Fruit fly (Drosophila melanogaster) whole organism, larva: Measurements from ENCODE around the gene CG42272.

Experiments used
- noc ChIP-seq: fragments of 200-800 bp; sonication (Bioruptor generic); optimal IDR thresholded peaks from 3 replicates; lab custom pipeline; 2019; ENCODE audit warnings: missing biosample characterization, mild to moderate bottlenecking, missing genetic modification characterization, moderate library complexity

Gene CG42272

DNA sequence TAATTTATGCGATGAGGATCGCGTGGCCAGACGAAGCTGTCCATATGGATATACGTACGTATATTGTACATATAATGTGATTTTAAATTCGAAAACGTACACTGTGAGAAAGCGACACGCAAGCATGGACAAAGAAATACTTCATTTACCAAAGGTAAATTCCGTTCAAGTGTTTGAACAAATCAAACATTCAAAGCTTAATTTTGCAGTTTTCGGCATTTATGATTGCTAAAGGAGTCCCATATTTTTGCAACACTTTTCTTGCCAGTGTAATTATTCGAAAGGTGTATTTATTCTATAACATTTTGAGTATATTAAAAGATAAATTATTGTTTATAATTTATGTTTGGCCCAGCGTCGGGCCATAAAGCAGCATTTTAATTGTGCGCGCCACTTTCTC lies 16.5 kb downstream of the CG42272 start:
- peak; percentile 40 for TF ChIP-seq noc

DNA sequence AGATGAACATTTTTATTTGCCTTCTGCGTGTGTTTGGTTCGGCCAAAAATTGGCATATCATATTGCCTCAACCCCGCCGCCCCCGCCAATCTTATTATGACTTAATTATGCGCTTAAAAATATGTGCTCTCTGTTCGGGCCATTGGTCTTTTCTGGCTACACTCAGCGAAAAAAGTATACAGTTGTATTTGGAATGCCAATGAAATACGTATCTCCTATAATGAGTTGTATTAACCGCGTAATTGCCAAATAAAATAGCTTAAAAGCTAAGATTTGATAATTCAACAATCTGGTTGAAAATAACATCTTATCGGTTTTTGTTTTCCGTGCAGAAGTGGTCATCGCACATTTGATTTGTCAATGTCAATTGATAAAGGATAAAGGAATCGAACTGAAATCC lies 17.2 kb downstream of the CG42272 start:
- TF ChIP-seq noc: no peak

- TF ChIP-seq noc: no peak
Measured at dm6 chr3L:5820793-5821192, 18.0 kb downstream of the CG42272 start.

- TF ChIP-seq noc: no peak
Measured at dm6 chr3L:5821506-5821905, 18.7 kb downstream of the CG42272 start.

- peak; percentile 46 for TF ChIP-seq noc
Measured at dm6 chr3L:5823763-5824445, 21.1 kb downstream of the CG42272 start.

DNA sequence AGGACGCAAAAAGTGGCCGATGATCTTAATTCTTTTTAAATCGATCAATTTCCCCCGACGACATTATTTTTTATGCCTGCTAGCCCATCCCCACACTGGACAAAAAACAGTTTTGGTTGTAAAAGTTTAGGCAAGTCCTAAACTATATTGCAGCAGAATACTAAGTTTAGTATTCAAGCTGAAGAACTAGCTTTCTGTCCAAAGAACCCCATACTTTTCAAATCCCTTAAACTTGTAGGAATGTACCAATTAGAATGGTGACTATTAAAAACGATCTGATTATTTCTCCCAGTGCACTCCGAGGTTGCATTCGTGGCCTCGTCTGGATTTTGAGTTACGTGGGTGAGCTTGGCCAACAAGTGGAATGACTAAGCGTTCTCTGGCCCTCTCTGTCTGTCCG lies 22.6 kb downstream of the CG42272 start:
- no peak for TF ChIP-seq noc

DNA sequence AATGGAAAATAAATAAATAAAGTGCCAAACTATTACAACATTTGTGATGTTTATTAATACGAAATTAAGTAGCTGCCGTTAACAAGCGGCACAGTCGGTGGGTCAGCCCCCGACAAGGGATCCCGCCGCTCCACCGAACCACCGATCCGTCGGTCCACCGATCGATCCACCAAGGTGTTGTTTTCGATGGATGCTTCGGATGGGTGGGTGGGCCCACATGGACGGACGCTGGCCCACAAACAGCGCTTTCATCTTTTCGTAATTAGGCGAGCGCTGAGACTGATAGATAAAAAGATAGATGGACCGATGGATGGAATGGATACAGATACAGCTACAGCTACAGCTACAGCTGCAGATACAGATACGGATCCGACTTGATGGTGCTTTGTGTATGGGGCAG lies 25.4 kb downstream of the CG42272 start:
- no peak for TF ChIP-seq noc

dm6 chr3L:5828684-5829083 lies 25.9 kb downstream of the CG42272 start:
- TF ChIP-seq noc: no peak

dm6 chr3L:5830649-5831048 lies 27.8 kb downstream of the CG42272 start:
- TF ChIP-seq noc: no peak

DNA sequence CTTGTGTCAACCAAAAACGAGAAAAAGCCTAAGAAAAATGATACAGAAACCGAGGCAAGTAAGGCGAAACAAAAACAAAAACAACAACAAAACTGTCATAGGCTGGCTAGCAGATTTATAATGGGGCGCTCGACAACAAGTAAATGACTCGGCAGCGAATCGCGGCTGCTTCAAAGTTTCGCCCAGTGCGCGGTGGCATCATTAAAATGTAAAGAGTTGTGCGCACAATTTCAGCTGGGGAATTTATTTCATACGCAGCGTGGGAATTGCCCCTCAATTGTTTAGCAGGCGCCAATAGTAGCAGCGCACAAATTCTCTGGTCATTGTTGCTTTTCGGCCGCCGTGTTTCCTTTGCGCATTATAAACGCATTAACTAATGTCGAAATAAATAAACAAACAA lies 29.1 kb downstream of the CG42272 start:
- TF ChIP-seq noc: no peak

- no peak for TF ChIP-seq noc
Measured at dm6 chr3L:5833761-5834160, 30.9 kb downstream of the CG42272 start.

DNA sequence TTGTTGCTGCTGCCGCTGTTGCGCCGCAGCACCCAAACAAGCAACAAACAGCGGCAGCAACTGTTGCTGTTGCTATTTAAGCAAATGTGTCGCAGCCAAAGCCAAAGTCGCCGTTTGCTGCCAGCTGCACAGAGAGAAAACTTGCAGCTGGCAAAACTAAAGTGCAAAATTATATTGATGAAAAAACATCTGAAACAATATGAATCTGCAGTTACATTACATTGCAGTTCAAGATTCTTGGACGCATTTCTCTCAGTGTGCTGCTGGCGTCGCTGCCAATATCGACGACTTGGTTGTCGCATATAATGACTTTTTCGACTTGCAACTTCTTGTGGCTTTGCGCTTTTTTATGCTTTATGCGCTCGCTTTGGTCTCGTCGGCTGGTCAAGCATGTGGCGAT lies 31.4 kb downstream of the CG42272 start:
- TF ChIP-seq noc: no peak

DNA sequence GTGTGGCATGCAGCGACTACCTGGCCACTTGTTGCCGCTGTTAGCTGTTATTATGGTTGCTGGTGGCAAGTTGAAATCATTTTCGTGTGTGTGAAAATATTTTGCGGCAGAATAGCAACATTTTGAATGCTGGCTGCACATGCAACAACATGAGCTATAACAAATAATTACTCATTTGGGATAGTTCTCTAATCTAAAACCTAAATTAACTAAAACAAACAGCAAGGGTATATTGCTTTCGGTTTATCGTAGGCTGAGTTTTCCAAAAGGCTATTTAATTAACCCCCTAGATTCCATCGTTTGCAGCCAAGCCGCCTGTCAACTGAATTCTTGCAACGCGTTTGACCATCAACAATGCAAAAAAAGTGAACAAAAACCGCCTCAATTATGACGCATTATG lies 32.0 kb downstream of the CG42272 start:
- no peak for TF ChIP-seq noc

DNA sequence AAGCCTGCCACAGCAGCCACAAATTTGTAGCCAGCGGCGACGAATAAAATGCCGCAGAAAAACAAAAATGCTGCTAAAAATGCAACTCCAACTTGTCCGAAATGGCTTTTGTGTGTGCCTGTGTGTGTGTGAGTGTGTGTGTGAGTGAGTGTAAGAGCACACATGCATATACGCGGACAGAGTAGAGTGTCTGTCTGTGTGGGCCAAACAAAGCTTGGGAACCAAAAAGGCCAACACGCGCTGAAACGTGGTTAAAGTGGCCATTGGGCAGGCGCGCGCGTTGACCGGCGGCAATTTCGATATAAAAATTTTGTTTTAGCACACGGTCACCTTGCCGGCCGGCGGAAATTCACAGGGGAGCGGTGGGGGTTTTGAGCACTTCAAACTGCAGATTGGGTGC lies 32.6 kb downstream of the CG42272 start:
- TF ChIP-seq noc: no peak

dm6 chr3L:5835887-5836646 lies 33.2 kb downstream of the CG42272 start:
- TF ChIP-seq noc: no peak

DNA sequence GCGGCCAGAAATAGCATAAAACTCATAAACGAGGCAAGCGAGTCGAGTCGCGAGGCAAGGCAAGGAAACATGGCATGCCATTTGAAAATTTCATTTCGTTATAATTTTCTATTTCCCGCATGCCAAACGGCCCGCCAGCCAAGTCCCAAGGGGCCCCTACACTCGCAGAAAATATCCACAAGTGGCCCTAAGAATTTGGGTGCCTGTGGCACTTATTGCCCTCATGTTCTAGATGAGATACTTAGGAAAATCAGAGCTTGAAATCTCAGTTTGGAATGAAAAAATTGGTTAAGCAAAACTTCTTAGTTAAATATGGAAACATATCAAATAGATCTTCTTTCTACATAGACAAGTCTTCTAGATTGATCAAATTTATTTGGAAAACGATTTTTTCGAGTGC lies 35.5 kb downstream of the CG42272 start:
- no peak for TF ChIP-seq noc

- TF ChIP-seq noc: no peak
Measured at dm6 chr3L:5838880-5839279, 36.0 kb downstream of the CG42272 start.

DNA sequence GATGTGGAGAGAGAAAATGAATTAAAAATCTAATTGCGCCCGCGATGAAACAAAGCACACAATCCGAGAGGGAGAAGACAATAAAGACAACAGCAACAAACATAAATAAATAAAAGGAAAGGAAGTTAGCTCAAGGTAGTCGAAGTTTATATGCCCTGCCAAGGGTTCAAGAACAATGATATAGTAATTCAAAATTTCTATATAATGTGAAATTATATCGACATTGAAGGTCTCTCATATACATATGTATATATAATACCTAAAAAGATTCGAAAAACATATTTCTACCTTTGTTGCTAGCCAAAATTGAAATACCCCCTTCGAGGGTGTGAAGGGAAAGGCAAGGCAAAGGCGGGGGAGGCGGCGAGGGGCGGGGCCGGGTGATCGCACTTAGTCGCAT lies 38.0 kb downstream of the CG42272 start:
- no peak for TF ChIP-seq noc
